Worm (Caenorhabditis elegans) whole organism, dauer: ENCODE measurements around the gene C34C12.8.

Experiments
- unc-62 ChIP-seq: sonication (generic microtip); optimal IDR thresholded peaks from 2 replicates; lab custom pipeline; 2017; ENCODE audit warnings: missing biosample characterization, missing genetic modification reagents, missing genetic modification characterization

C34C12.8 gene

ce11 chrIII:3484995-3485394 is 24.8 kb downstream of the C34C12.8 start:
- TF ChIP-seq unc-62 (GFP tag; lab: Kevin White, UChicago) = no peak

ce11 chrIII:3486055-3486454 is 25.8 kb downstream of the C34C12.8 start:
- TF ChIP-seq unc-62 (GFP tag; lab: Kevin White, UChicago) = no peak

- TF ChIP-seq unc-62 (GFP tag; lab: Kevin White, UChicago) = no peak
Observed at ce11 chrIII:3487133-3487532, 26.9 kb downstream of the C34C12.8 start.

ce11 chrIII:3488224-3488623 is 28.0 kb downstream of the C34C12.8 start, which contains the start of gene C34C12.7:
Gene C34C12.7 (minus strand): TSS chrIII:3488341.
- TF ChIP-seq unc-62 (GFP tag; lab: Kevin White, UChicago) = no peak

ce11 chrIII:3493138-3493537 is 32.9 kb downstream of the C34C12.8 start, which contains the start of gene gly-14:
Gene gly-14 (minus strand): TSS chrIII:3493238.
- no peak for TF ChIP-seq unc-62 (GFP tag; lab: Kevin White, UChicago)

- TF ChIP-seq unc-62 (GFP tag; lab: Kevin White, UChicago) = no peak
Observed at ce11 chrIII:3498957-3499356, 38.8 kb downstream of the C34C12.8 start, which contains the start of gene M01F1.9. Gene M01F1.9 (minus strand): TSS chrIII:3499057.

ce11 chrIII:3499850-3500249 is 39.6 kb downstream of the C34C12.8 start:
- no peak for TF ChIP-seq unc-62 (GFP tag; lab: Kevin White, UChicago)

- TF ChIP-seq unc-62 (GFP tag; lab: Kevin White, UChicago) = no peak
Observed at ce11 chrIII:3502215-3502838, 42.1 kb downstream of the C34C12.8 start, which contains the start of gene M01F1.8. Gene M01F1.8 (minus strand): TSS chrIII:3502549.

- TF ChIP-seq unc-62 (GFP tag; lab: Kevin White, UChicago) = no peak
Observed at ce11 chrIII:3503286-3503685, 43.1 kb downstream of the C34C12.8 start, which contains the start of gene rpl-16. Gene rpl-16 (minus strand): TSS chrIII:3503604.

- TF ChIP-seq unc-62 (GFP tag; lab: Kevin White, UChicago) = no peak
Observed at ce11 chrIII:3504239-3504638, 44.0 kb downstream of the C34C12.8 start.

- no peak for TF ChIP-seq unc-62 (GFP tag; lab: Kevin White, UChicago)
Observed at ce11 chrIII:3505051-3505548, 44.9 kb downstream of the C34C12.8 start, which contains the start of gene lias-1. Gene lias-1 (minus strand): TSS chrIII:3505101.

- TF ChIP-seq unc-62 (GFP tag; lab: Kevin White, UChicago) = no peak
Observed at ce11 chrIII:3509908-3510307, 49.7 kb downstream of the C34C12.8 start, which contains the start of the genes M01F1.4 and mrpl-35. Gene M01F1.4 (minus strand): TSS chrIII:3510033. Gene mrpl-35 (plus strand): TSS chrIII:3510237.
